Fruit fly (Drosophila melanogaster): Measurements from ENCODE around the gene wwk.

Gene wwk

dm6 chr2L:15043718-15044117, 30.9 kb upstream of the wwk start:
- TF ChIP-seq CG14711 (tag; optimal IDR thresholded peaks at IDR 0.05) = no peak
- no peak for TF ChIP-seq Crg-1 (GFP tag; optimal IDR thresholded peaks at IDR 0.05)
- no peak for TF ChIP-seq Hr96 (GFP tag; optimal IDR thresholded peaks at IDR 0.05)
- TF ChIP-seq pad (GFP tag; optimal IDR thresholded peaks at IDR 0.05) = no peak
- no peak for TF ChIP-seq CG7101 (tag; optimal IDR thresholded peaks at IDR 0.05)
- no peak for TF ChIP-seq CG33017 (tag; optimal IDR thresholded peaks at IDR 0.05)
- no peak for TF ChIP-seq ovo (GFP tag; optimal IDR thresholded peaks at IDR 0.05)
- TF ChIP-seq toe (GFP tag; optimal IDR thresholded peaks at IDR 0.05) = no peak
- no peak for TF ChIP-seq CG1620 (GFP tag; optimal IDR thresholded peaks at IDR 0.05)
- TF ChIP-seq CG5204 (GFP tag; optimal IDR thresholded peaks at IDR 0.05) = no peak
- TF ChIP-seq cnc (optimal IDR thresholded peaks at IDR 0.05) = no peak
- no peak for TF ChIP-seq Clk (GFP tag; optimal IDR thresholded peaks at IDR 0.05)
- no peak for TF ChIP-seq CG7045 (GFP tag; optimal IDR thresholded peaks at IDR 0.05)
- TF ChIP-seq bab1 (GFP tag; optimal IDR thresholded peaks at IDR 0.05) = no peak
- TF ChIP-seq kay (GFP tag; ENCODE audit: borderline replicate concordance) = no peak
- TF ChIP-seq CG12768 (GFP tag; optimal IDR thresholded peaks at IDR 0.05) = no peak
- no peak for TF ChIP-seq cic (GFP tag; optimal IDR thresholded peaks at IDR 0.05)
- TF ChIP-seq CG11617 (GFP tag; optimal IDR thresholded peaks at IDR 0.05) = no peak
- TF ChIP-seq Mnt (GFP tag; optimal IDR thresholded peaks at IDR 0.05) = no peak

DNA sequence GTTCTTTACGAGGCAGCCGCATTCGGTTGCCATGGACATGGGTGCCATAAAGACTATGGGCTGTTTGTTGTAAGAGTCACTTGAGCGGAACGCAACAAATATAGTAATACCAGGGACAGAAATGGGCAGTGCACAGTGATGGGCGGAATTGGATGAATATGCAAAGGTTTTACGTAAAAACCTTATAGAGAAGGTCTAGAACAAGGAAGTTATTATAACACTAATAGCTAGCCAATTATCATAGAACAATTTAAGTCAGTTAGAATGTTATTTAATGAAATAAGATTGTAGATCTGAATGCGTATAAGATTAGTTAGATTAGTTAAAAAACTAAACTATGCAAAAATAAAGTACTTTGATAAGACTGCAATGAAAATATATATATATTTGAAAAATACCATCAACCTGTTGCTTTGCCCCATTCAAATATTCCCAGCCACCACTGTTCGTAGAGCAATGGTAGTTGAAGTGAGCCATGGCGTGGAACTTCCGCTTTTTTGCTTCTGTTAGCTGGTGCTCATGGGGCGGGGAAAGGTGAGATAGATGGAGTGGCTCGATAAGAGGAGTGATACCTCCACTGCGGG, 21.7 kb upstream of the wwk start:
- TF ChIP-seq pad (GFP tag; optimal IDR thresholded peaks at IDR 0.05) (no peak), CG12768 (GFP tag; optimal IDR thresholded peaks at IDR 0.05) (no peak)

dm6 chr2L:15055105-15055504, 19.5 kb upstream of the wwk start:
- no peak for TF ChIP-seq tj (GFP tag; optimal IDR thresholded peaks at IDR 0.05)
- TF ChIP-seq CG1620 (GFP tag; optimal IDR thresholded peaks at IDR 0.05) = no peak
- TF ChIP-seq bab1 (GFP tag; optimal IDR thresholded peaks at IDR 0.05) = no peak

dm6 chr2L:15056359-15057220, 18.0 kb upstream of the wwk start:
- TF ChIP-seq CG12768 (GFP tag; optimal IDR thresholded peaks at IDR 0.05) (peak; percentile 56), ovo (GFP tag; optimal IDR thresholded peaks at IDR 0.05) (peak; percentile 21), kay (GFP tag; ENCODE audit: borderline replicate concordance) (peak; percentile 66), cnc (optimal IDR thresholded peaks at IDR 0.05) (no peak), toe (GFP tag; optimal IDR thresholded peaks at IDR 0.05) (peak; percentile 25), Crg-1 (GFP tag; optimal IDR thresholded peaks at IDR 0.05) (no peak), Mnt (GFP tag; optimal IDR thresholded peaks at IDR 0.05) (peak; percentile 30), CG14711 (tag; optimal IDR thresholded peaks at IDR 0.05) (peak; percentile 56), Hr96 (GFP tag; optimal IDR thresholded peaks at IDR 0.05) (peak; percentile 19), CG11617 (GFP tag; optimal IDR thresholded peaks at IDR 0.05) (peak; percentile 40), CG7101 (tag; optimal IDR thresholded peaks at IDR 0.05) (peak; percentile 48), CG7045 (GFP tag; optimal IDR thresholded peaks at IDR 0.05) (peak; percentile 54), pad (GFP tag; optimal IDR thresholded peaks at IDR 0.05) (peak; percentile 91), tj (GFP tag; optimal IDR thresholded peaks at IDR 0.05) (peak; percentile 7), Clk (GFP tag; optimal IDR thresholded peaks at IDR 0.05) (no peak), cic (GFP tag; optimal IDR thresholded peaks at IDR 0.05) (no peak), bab1 (GFP tag; optimal IDR thresholded peaks at IDR 0.05) (peak; percentile 30)

dm6 chr2L:15057225-15058117, 17.1 kb upstream of the wwk start, which contains the start of gene ck:
Gene ck, minus strand, starts transcription at chr2L:15057862.
- TF ChIP-seq kay (GFP tag; ENCODE audit: borderline replicate concordance) (no peak), bab1 (GFP tag; optimal IDR thresholded peaks at IDR 0.05) (peak; percentile 10), cnc (optimal IDR thresholded peaks at IDR 0.05) (no peak), ovo (GFP tag; optimal IDR thresholded peaks at IDR 0.05) (no peak), pad (GFP tag; optimal IDR thresholded peaks at IDR 0.05) (peak; percentile 1), Hr96 (GFP tag; optimal IDR thresholded peaks at IDR 0.05) (no peak)

- TF ChIP-seq CG7045 (GFP tag; optimal IDR thresholded peaks at IDR 0.05) = no peak
- no peak for TF ChIP-seq CG1620 (GFP tag; optimal IDR thresholded peaks at IDR 0.05)
- no peak for TF ChIP-seq cic (GFP tag; optimal IDR thresholded peaks at IDR 0.05)
- TF ChIP-seq CG7101 (tag; optimal IDR thresholded peaks at IDR 0.05) = no peak
Observed at dm6 chr2L:15058118-15058402, 16.5 kb upstream of the wwk start, which contains the start of gene CG33679. Gene CG33679, plus strand, starts transcription at chr2L:15058303.

Measured in whole organism, adult.